Worm (Caenorhabditis elegans): Measurements from ENCODE around the gene nspe-3.
A peak's percentile ranks its signal among the peaks of the same experiment; 100 is the strongest.

The nspe-3 gene

ce11 chrII:12661930-12662329, 44.2 kb downstream of the nspe-3 start:
- TF ChIP-seq nhr-85 (tag) (no peak), lin-14 (GFP tag; optimal IDR thresholded peaks at IDR 0.05) (peak; percentile 49), C16A3.4 (tag; optimal IDR thresholded peaks at IDR 0.05) (no peak)

- TF ChIP-seq fkh-8 (tag; optimal IDR thresholded peaks at IDR 0.05) (peak; percentile 9), vab-15 (tag; optimal IDR thresholded peaks at IDR 0.05) (no peak), mab-9 (GFP tag; IDR thresholded peaks at IDR 0.05) (no peak), ces-1 (GFP tag; optimal IDR thresholded peaks at IDR 0.05) (no peak), efl-1 (optimal IDR thresholded peaks at IDR 0.05) (peak in 1 of 2 experiments; percentile 7), efl-1 (GFP tag; optimal IDR thresholded peaks at IDR 0.05 in 1 of 2) (peak in 1 of 2 experiments; percentile 74), lsy-2 (tag; optimal IDR thresholded peaks at IDR 0.05) (no peak), pag-3 (tag; optimal IDR thresholded peaks at IDR 0.05; ENCODE audit: borderline replicate concordance, insufficient read depth) (no peak), xbp-1 (tag; optimal IDR thresholded peaks at IDR 0.05) (no peak), lin-14 (GFP tag; optimal IDR thresholded peaks at IDR 0.05) (peak; percentile 74), tbx-2 (tag; optimal IDR thresholded peaks at IDR 0.05) (peak; percentile 25), efl-3 (GFP tag; optimal IDR thresholded peaks at IDR 0.05) (no peak), C34B4.2 (tag; optimal IDR thresholded peaks at IDR 0.05) (no peak), dsc-1 (tag; optimal IDR thresholded peaks at IDR 0.05) (peak; percentile 67), alr-1 (tag; optimal IDR thresholded peaks at IDR 0.05; ENCODE audit: borderline replicate concordance) (no peak), Y116A8C.19 (tag; optimal IDR thresholded peaks at IDR 0.05; ENCODE audit: borderline replicate concordance) (no peak), pax-3 (tag; optimal IDR thresholded peaks at IDR 0.05) (no peak), zag-1 (tag; optimal IDR thresholded peaks at IDR 0.05) (no peak), ceh-8 (GFP tag; optimal IDR thresholded peaks at IDR 0.05) (peak; percentile 44), nhr-84 (tag; optimal IDR thresholded peaks at IDR 0.05) (no peak), nhr-71 (tag; optimal IDR thresholded peaks at IDR 0.05) (peak; percentile 4)
Measured at ce11 chrII:12665019-12665418, 47.3 kb downstream of the nspe-3 start.

- TF ChIP-seq dpl-1 (GFP tag; optimal IDR thresholded peaks at IDR 0.05): no peak
- no peak for TF ChIP-seq mef-2 (tag; optimal IDR thresholded peaks at IDR 0.05)
- no peak for TF ChIP-seq sptf-1 (tag; optimal IDR thresholded peaks at IDR 0.05)
- no peak for TF ChIP-seq blmp-1 (tag; optimal IDR thresholded peaks at IDR 0.05)
- no peak for TF ChIP-seq alr-1 (tag; optimal IDR thresholded peaks at IDR 0.05; ENCODE audit: borderline replicate concordance)
- TF ChIP-seq pax-3 (tag; optimal IDR thresholded peaks at IDR 0.05): no peak
- peak; percentile 3 for TF ChIP-seq fkh-8 (tag; optimal IDR thresholded peaks at IDR 0.05)
- no peak for TF ChIP-seq ceh-88 (GFP tag; IDR thresholded peaks at IDR 0.05)
- no peak for TF ChIP-seq efl-1 (optimal IDR thresholded peaks at IDR 0.05)
- TF ChIP-seq efl-1 (GFP tag; optimal IDR thresholded peaks at IDR 0.05 in 1 of 2): peak in 1 of 2 experiments; percentile 28
Measured at ce11 chrII:12666042-12666441, 48.4 kb downstream of the nspe-3 start.
